Worm (Caenorhabditis elegans): Measurements from ENCODE around the gene T22B2.3.

DNA sequence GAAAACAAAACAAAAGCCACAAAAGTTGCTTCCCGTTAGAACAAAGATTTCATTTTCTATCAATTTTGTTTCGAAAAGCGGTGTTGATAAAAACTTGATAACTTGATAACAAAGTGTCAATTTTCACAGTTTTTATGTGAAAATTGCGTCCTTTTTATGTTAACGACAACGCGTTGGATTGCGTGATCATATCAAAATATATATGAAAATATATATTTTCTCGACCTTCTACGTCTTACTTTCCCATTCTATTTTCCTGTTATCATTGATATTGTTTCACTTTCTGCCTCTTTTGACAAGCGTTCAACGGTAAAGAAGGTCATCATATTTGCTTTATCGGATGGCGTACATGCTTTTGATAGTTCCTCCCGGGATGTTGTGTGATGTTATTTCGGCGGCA is 35.6 kb downstream of the T22B2.3 start:
- TF ChIP-seq skn-1 (tag; optimal IDR thresholded peaks at IDR 0.05) (no peak), nhr-28 (tag; optimal IDR thresholded peaks at IDR 0.05) (no peak), mab-9 (GFP tag; IDR thresholded peaks at IDR 0.05) (no peak), nhr-11 (tag; optimal IDR thresholded peaks at IDR 0.05) (no peak), nhr-12 (tag; optimal IDR thresholded peaks at IDR 0.05) (no peak), aly-2 (tag; optimal IDR thresholded peaks at IDR 0.05) (no peak), aha-1 (tag; optimal IDR thresholded peaks at IDR 0.05) (no peak), egl-27 (tag; optimal IDR thresholded peaks at IDR 0.05) (no peak)

Measured in whole organism, L1 larva.